Fruit fly (Drosophila melanogaster): ENCODE measurements around the gene Cpr65Ec.

Gene Cpr65Ec

DNA sequence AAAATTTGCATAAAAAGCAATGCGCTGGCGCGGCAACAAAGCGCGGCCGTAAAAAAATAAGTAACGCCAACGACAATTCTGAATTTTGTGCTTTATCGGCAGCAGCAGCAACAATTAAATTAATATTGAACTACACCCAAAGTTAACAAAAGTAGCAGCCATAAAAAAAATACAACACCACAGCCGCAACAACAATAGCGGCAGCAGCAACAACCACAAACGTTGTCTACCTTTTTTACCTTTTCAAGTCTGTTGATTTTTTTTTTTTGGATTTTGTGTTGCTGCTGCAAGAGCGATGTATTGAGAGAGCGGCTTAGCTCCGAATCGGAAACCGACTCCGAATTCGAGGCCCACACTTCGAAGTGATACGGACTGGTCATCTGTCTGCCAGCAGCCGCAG is 41.8 kb downstream of the Cpr65Ec start:
- TF ChIP-seq Hr78 (GFP tag; optimal IDR thresholded peaks at IDR 0.05): no peak
- no peak for TF ChIP-seq br (GFP tag; optimal IDR thresholded peaks at IDR 0.05)
- peak; percentile 12 for TF ChIP-seq jim (GFP tag; optimal IDR thresholded peaks at IDR 0.05)
- TF ChIP-seq dl (GFP tag; optimal IDR thresholded peaks at IDR 0.05; ENCODE audit: insufficient read depth in 1 of 2, partially characterized antibody in 2 of 2): no peak

DNA sequence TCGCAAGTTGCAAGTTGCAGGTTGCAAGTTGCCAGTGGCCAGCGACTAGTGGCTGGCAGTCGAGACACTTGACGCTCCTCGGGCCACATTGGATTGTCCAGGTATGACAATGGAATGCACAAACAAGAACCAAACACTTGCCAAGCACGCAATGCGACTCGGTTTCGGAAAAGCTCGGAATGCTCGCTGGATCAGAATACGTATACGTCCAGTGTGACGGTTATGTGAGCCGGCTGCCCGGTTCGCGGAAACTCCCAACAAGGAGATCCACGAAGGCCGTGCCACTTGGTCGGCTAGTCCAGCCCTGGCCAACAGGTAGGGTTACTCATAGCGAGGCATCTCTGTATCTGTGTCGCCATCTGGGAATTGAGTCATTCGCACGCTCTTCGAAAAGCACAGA is 43.7 kb downstream of the Cpr65Ec start:
- TF ChIP-seq Mio (GFP tag; optimal IDR thresholded peaks at IDR 0.05): no peak
- no peak for TF ChIP-seq dl (GFP tag; optimal IDR thresholded peaks at IDR 0.05; ENCODE audit: insufficient read depth in 1 of 2, partially characterized antibody in 2 of 2)
- TF ChIP-seq Hnf4 (GFP tag; optimal IDR thresholded peaks at IDR 0.05): no peak
- no peak for TF ChIP-seq CG32264 (GFP tag; optimal IDR thresholded peaks at IDR 0.05)
- TF ChIP-seq foxo (GFP tag; optimal IDR thresholded peaks at IDR 0.05): no peak

DNA sequence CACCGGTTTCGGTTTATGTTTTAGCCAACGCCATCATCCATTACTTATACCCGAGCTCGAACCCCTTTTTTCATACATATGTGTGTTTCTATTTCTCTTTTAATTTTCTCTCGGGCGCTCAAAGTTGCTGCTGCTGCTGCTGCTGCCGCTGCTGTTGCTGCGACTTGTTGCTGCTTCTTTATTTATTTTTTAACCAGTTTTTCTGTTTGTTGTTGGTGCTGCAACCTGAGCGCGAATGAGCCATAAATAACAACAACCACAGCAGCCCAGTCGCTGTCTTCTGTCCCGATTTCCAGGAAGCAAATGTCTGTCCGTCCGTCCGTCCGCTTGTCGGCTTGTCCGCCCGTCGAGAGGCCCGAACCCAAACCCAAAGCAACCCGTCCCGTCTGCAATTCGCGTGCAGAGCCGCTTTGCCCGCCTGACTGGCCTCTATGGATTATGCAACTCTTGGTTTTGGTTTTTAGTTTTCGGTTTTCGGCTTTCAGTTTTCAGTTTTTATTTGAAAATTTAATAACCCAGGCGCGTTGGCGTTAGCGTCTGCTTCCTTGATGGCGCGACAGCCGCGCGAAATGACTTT is 44.7 kb downstream of the Cpr65Ec start:
- TF ChIP-seq psq (GFP tag; optimal IDR thresholded peaks at IDR 0.05) (peak; percentile 14), fru (GFP tag; optimal IDR thresholded peaks at IDR 0.05) (peak; percentile 6), HLH106 (tag; optimal IDR thresholded peaks at IDR 0.05) (no peak)

DNA sequence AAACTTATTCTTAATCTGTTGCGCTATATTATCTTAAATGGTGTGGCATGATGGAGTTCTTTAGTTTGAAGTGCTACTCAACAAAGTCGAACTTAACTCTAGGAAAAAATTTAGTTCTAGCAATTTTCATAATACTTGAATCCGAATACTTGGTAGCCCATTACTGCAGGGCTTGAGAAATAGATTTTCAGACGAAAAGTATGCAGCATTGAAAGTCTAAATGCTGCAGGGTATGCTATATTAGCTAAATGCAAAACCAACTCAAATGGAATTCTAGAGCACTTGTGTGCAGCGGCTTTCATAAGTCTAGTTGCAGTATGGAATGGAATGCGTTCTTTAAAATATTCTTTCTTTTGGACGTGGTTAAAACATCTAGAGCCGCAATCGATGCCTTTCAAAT is 50.3 kb downstream of the Cpr65Ec start:
- TF ChIP-seq Dif (GFP tag; optimal IDR thresholded peaks at IDR 0.05; ENCODE audit: partially characterized antibody): peak; percentile 43
- peak; percentile 5 for TF ChIP-seq fru (GFP tag; optimal IDR thresholded peaks at IDR 0.05)
- peak; percentile 54 for TF ChIP-seq Vsx2 (GFP tag; optimal IDR thresholded peaks at IDR 0.05; ENCODE audit: partially characterized antibody)
- TF ChIP-seq Rel (GFP tag; optimal IDR thresholded peaks at IDR 0.05): no peak
- TF ChIP-seq Rel (tag; optimal IDR thresholded peaks at IDR 0.05): no peak
- peak; percentile 55 for TF ChIP-seq N (GFP tag; optimal IDR thresholded peaks at IDR 0.05)
- no peak for TF ChIP-seq CG9705 (GFP tag; optimal IDR thresholded peaks at IDR 0.05)
- TF ChIP-seq Myc (optimal IDR thresholded peaks at IDR 0.05): peak; percentile 84
